Worm (Caenorhabditis elegans) whole organism, midembryonic: ENCODE data around the gene eak-4.

Source experiments
- T22C8.4 ChIP-seq: fragments of 200-800 bp; sonication (Bioruptor generic); IDR thresholded peaks from 2 replicates; pipeline ENCODE4 v1.3.6; 2022; ENCODE audit warnings: missing genetic modification characterization, missing compliant biosample characterization
- cog-1 ChIP-seq: sonication (generic microtip); optimal IDR thresholded peaks from 2 replicates; lab custom pipeline; 2016; ENCODE audit warnings: missing genetic modification characterization, missing compliant biosample characterization
- flt-1 ChIP-seq: fragments of 200-800 bp; sonication (Bioruptor generic); IDR thresholded peaks from 2 replicates; pipeline ENCODE4 v1.3.6; 2022; ENCODE audit warnings: missing genetic modification characterization, missing compliant biosample characterization
- klf-2 ChIP-seq: fragments of 200-800 bp; sonication (Bioruptor generic); conservative IDR thresholded peaks from 2 replicates; pipeline ENCODE4 v1.3.6; 2022; ENCODE audit warnings: missing genetic modification reagents, missing genetic modification characterization, missing compliant biosample characterization
- med-1 ChIP-seq: sonication (generic microtip); optimal IDR thresholded peaks from 2 replicates; lab custom pipeline; 2017; ENCODE audit warnings: missing genetic modification characterization, mild to moderate bottlenecking, missing compliant biosample characterization, antibody characterized with exemption, missing genetic modification reagents; ENCODE audit not compliant: insufficient read depth
- ref-1 ChIP-seq: fragments of 200-800 bp; sonication (Bioruptor generic); conservative IDR thresholded peaks from 2 replicates; pipeline ENCODE4 v1.3.6; 2022; ENCODE audit warnings: missing genetic modification reagents, missing genetic modification characterization, missing compliant biosample characterization
- tab-1 ChIP-seq: fragments of 200-800 bp; sonication (Bioruptor generic); IDR thresholded peaks from 2 replicates; pipeline ENCODE4 v1.3.6; 2022; ENCODE audit warnings: missing genetic modification characterization, missing compliant biosample characterization
- ztf-23 ChIP-seq: fragments of 200-800 bp; sonication (Bioruptor generic); IDR thresholded peaks from 2 replicates; pipeline ENCODE4 v1.3.6; 2022; ENCODE audit warnings: missing genetic modification reagents, missing genetic modification characterization, missing compliant biosample characterization
- ztf-29 ChIP-seq: fragments of 200-800 bp; sonication (Bioruptor generic); IDR thresholded peaks from 2 replicates; pipeline ENCODE4 v1.3.6; 2022; ENCODE audit warnings: missing genetic modification reagents, missing genetic modification characterization, missing compliant biosample characterization

- TF ChIP-seq flt-1 (no peak), ztf-23 (GFP tag; lab: Robert Waterston, UW) (no peak), cog-1 (no peak), med-1 (GFP tag; lab: Kevin White, UChicago) (no peak), ztf-29 (GFP tag; lab: Robert Waterston, UW) (no peak), T22C8.4 (GFP tag; lab: Robert Waterston, UW) (no peak), tab-1 (GFP tag; lab: Robert Waterston, UW) (no peak), ref-1 (no peak), klf-2 (GFP tag; lab: Robert Waterston, UW) (no peak)
Measured at ce11 chrIV:12536358-12536757, 11.0 kb upstream of the eak-4 start.
